Fruit fly (Drosophila melanogaster): ENCODE measurements around the gene CG9698.

Gene CG9698

DNA sequence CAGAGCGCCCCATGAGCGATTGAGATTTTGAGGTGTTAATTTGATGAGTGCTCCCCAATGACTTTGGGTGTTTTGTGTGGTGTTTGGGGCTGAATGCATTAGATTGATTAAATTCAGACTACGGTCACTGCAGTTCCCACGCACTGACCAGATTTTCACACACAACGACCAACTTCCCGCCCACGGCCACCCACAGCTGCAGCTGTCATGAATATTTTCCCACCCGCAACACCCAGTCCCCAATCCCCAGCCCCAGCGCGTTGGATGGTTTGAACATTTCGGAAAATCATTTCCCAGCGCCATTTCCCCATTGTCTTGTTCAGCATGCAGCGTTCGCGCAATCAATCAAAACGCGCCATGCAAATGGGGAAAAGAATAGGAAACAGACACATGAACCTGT lies 26.9 kb downstream of the CG9698 start:
- TF ChIP-seq CG13204 (GFP tag; optimal IDR thresholded peaks at IDR 0.05) (no peak), Pif1B (GFP tag; optimal IDR thresholded peaks at IDR 0.05) (no peak), CG4496 (GFP tag; IDR thresholded peaks at IDR 0.05) (no peak), CG9948 (tag; optimal IDR thresholded peaks at IDR 0.05) (no peak), Ets98B (GFP tag; IDR thresholded peaks at IDR 0.05) (no peak), CG8159 (tag; optimal IDR thresholded peaks at IDR 0.05) (no peak), CG34367 (tag; optimal IDR thresholded peaks at IDR 0.05) (no peak), CG15710 (tag; optimal IDR thresholded peaks at IDR 0.05) (no peak), D1 (tag; optimal IDR thresholded peaks at IDR 0.05) (no peak), CG10348 (GFP tag; IDR thresholded peaks at IDR 0.05) (no peak), CG14655 (GFP tag; optimal IDR thresholded peaks at IDR 0.05) (no peak), fd96Ca (GFP tag; IDR thresholded peaks at IDR 0.05) (no peak), Pif1A (GFP tag; optimal IDR thresholded peaks at IDR 0.05) (no peak), rn (GFP tag; IDR thresholded peaks at IDR 0.05) (no peak), CG12605 (GFP tag; IDR thresholded peaks at IDR 0.05) (no peak), EcR (GFP tag; optimal IDR thresholded peaks at IDR 0.05) (no peak), CG32121 (GFP tag; IDR thresholded peaks at IDR 0.05) (no peak), Snoo (tag; optimal IDR thresholded peaks at IDR 0.05) (no peak)

DNA sequence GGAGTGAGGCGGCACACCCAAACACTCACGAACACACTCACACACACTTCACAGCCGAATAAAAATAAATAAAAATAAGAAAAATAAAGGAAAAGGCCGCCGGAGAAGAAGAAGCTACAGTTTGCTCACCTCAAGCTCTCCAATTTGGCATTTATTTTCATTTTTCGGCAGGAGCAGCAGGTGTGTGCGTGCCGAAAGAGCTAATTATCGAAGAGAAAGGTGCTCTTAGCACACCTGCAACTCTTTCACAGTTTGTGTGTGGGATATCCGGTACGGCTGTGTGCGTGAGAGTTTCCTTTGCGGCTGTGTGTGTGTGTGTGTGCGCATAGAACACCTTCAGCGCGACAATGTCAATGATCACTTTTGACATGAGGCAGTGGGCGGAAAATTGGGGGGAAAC lies 30.4 kb downstream of the CG9698 start:
- TF ChIP-seq rn (GFP tag; IDR thresholded peaks at IDR 0.05) (no peak), CG9948 (tag; optimal IDR thresholded peaks at IDR 0.05) (no peak), CG4496 (GFP tag; IDR thresholded peaks at IDR 0.05) (no peak), CG8159 (tag; optimal IDR thresholded peaks at IDR 0.05) (no peak), EcR (GFP tag; optimal IDR thresholded peaks at IDR 0.05) (no peak), Pif1A (GFP tag; optimal IDR thresholded peaks at IDR 0.05) (no peak), fd96Ca (GFP tag; IDR thresholded peaks at IDR 0.05) (no peak), D1 (tag; optimal IDR thresholded peaks at IDR 0.05) (no peak), gl (tag; optimal IDR thresholded peaks at IDR 0.05) (no peak), Pif1B (GFP tag; optimal IDR thresholded peaks at IDR 0.05) (no peak), CG15710 (tag; optimal IDR thresholded peaks at IDR 0.05) (no peak), CG10348 (GFP tag; IDR thresholded peaks at IDR 0.05) (no peak), CG14655 (GFP tag; optimal IDR thresholded peaks at IDR 0.05) (no peak), CG12605 (GFP tag; IDR thresholded peaks at IDR 0.05) (no peak), Snoo (tag; optimal IDR thresholded peaks at IDR 0.05) (no peak), CG13204 (GFP tag; optimal IDR thresholded peaks at IDR 0.05) (no peak), CG8301 (tag; optimal IDR thresholded peaks at IDR 0.05) (no peak), CG34367 (tag; optimal IDR thresholded peaks at IDR 0.05) (no peak), Ets98B (GFP tag; IDR thresholded peaks at IDR 0.05) (no peak), CG17806 (tag; optimal IDR thresholded peaks at IDR 0.05) (no peak)

dm6 chr3R:30550044-30550443 lies 35.5 kb downstream of the CG9698 start:
- TF ChIP-seq CG13204 (GFP tag; optimal IDR thresholded peaks at IDR 0.05) (no peak), CG34367 (tag; optimal IDR thresholded peaks at IDR 0.05) (no peak), Ets98B (GFP tag; IDR thresholded peaks at IDR 0.05) (0 out of 2 replicates have a peak, but pooled peaks have one; percentile 16), CG8159 (tag; optimal IDR thresholded peaks at IDR 0.05) (peak; percentile 5), CG8301 (tag; optimal IDR thresholded peaks at IDR 0.05) (peak; percentile 11), Pif1B (GFP tag; optimal IDR thresholded peaks at IDR 0.05) (no peak), CG9948 (tag; optimal IDR thresholded peaks at IDR 0.05) (no peak), EcR (GFP tag; optimal IDR thresholded peaks at IDR 0.05) (no peak), rn (GFP tag; IDR thresholded peaks at IDR 0.05) (no peak), CG32121 (GFP tag; IDR thresholded peaks at IDR 0.05) (no peak), CG15710 (tag; optimal IDR thresholded peaks at IDR 0.05) (no peak), CG12605 (GFP tag; IDR thresholded peaks at IDR 0.05) (no peak), fd96Ca (GFP tag; IDR thresholded peaks at IDR 0.05) (no peak), CG14655 (GFP tag; optimal IDR thresholded peaks at IDR 0.05) (peak; percentile 25)

dm6 chr3R:30552548-30552947 lies 38.0 kb downstream of the CG9698 start:
- no peak for TF ChIP-seq CG15710 (tag; optimal IDR thresholded peaks at IDR 0.05)
- TF ChIP-seq CG9948 (tag; optimal IDR thresholded peaks at IDR 0.05): no peak
- peak; percentile 27; the same call in 1 of the 2 replicates for TF ChIP-seq CG32121 (GFP tag; IDR thresholded peaks at IDR 0.05)
- TF ChIP-seq CG14655 (GFP tag; optimal IDR thresholded peaks at IDR 0.05): peak; percentile 3
- TF ChIP-seq D1 (tag; optimal IDR thresholded peaks at IDR 0.05): no peak

dm6 chr3R:30560070-30560469 lies 45.5 kb downstream of the CG9698 start, which contains the start of gene CG34155:
Gene CG34155 (minus strand): TSS chr3R:30560199.
- no peak for TF ChIP-seq CG32121 (GFP tag; IDR thresholded peaks at IDR 0.05)
- no peak for TF ChIP-seq CG8301 (tag; optimal IDR thresholded peaks at IDR 0.05)
- no peak for TF ChIP-seq rn (GFP tag; IDR thresholded peaks at IDR 0.05)
- no peak for TF ChIP-seq CG12605 (GFP tag; IDR thresholded peaks at IDR 0.05)
- no peak for TF ChIP-seq gl (tag; optimal IDR thresholded peaks at IDR 0.05)
- TF ChIP-seq Snoo (tag; optimal IDR thresholded peaks at IDR 0.05): no peak
- TF ChIP-seq CG8159 (tag; optimal IDR thresholded peaks at IDR 0.05): no peak
- no peak for TF ChIP-seq CG17806 (tag; optimal IDR thresholded peaks at IDR 0.05)
- no peak for TF ChIP-seq Ets98B (GFP tag; IDR thresholded peaks at IDR 0.05)
- TF ChIP-seq CG15710 (tag; optimal IDR thresholded peaks at IDR 0.05): no peak
- no peak for TF ChIP-seq CG14655 (GFP tag; optimal IDR thresholded peaks at IDR 0.05)
- TF ChIP-seq fd96Ca (GFP tag; IDR thresholded peaks at IDR 0.05): no peak
- TF ChIP-seq D1 (tag; optimal IDR thresholded peaks at IDR 0.05): no peak

DNA sequence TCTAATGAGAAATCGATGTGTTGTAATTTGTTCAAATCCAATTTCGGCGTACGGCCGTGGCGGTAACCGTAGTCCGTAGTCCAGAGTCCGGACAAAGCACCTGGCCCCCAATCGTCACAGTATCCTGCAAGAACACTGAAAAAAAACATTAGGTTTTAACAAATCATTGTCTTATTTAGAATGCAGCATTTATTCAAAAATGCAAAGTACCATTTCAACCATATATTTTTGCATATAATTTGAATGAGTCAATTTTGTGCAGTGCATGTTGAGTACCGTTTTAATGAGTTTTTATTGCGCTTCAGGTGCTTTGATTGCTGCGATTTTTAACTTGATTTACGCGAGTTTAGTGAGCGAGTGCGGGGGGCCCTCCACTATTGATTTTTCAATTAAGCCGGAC lies 46.6 kb downstream of the CG9698 start:
- TF ChIP-seq CG4496 (GFP tag; IDR thresholded peaks at IDR 0.05) (no peak), gl (tag; optimal IDR thresholded peaks at IDR 0.05) (no peak), CG9948 (tag; optimal IDR thresholded peaks at IDR 0.05) (no peak), rn (GFP tag; IDR thresholded peaks at IDR 0.05) (no peak), Pif1A (GFP tag; optimal IDR thresholded peaks at IDR 0.05) (no peak)

Data from whole organism, pupa.